Worm (Caenorhabditis elegans): ENCODE data around the gene oac-59.
A peak's percentile ranks its signal among the peaks of the same experiment; 100 is the strongest.

Gene oac-59

DNA sequence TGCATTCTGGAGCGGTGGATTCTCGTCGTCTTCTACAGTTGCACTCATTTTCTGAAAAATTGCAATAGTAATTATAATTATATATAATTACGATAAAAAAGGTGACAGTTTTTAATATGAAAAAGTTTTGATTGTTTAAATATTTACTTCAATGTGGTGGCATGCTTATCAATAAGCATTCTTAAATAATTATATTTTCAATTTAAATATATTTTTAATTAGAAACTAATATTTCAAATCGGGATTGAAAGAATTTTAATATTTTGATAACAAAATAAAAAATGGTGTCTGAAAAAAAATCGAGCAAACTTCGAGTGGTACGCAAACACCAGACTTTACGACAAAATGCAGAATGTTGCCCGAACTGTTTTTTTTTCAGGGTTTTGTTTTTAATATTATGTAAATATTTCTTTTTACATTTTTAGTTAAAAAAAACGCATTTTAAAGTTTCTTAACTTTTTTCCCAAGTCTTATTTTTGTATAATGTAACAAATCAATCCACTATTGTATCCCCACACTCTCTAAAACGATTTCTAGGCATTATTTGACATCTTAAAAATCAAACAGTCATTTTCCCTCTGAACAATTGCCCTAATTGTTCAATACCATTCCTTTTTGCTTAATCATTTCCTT, 18.8 kb downstream of the oac-59 start, which contains the start of the genes C42C1.12 and C42C1.19:
C42C1.12 (minus strand) TSS at position 51 of the 633 bp plus-strand sequence.
C42C1.19 (plus strand) TSS at position 583 of the 633 bp plus-strand sequence.
- TF ChIP-seq med-1 (GFP tag; optimal IDR thresholded peaks at IDR 0.05; ENCODE audit: insufficient read depth) (no peak), ztf-29 (GFP tag; IDR thresholded peaks at IDR 0.05) (no peak), ref-1 (GFP tag; conservative IDR thresholded peaks at IDR 0.05) (no peak), tab-1 (GFP tag; IDR thresholded peaks at IDR 0.05) (no peak), flt-1 (GFP tag; IDR thresholded peaks at IDR 0.05) (no peak), T22C8.4 (GFP tag; IDR thresholded peaks at IDR 0.05) (no peak), ztf-23 (GFP tag; IDR thresholded peaks at IDR 0.05) (no peak), klf-2 (GFP tag; conservative IDR thresholded peaks at IDR 0.05) (no peak), cog-1 (tag; optimal IDR thresholded peaks at IDR 0.05) (no peak)

- no peak for TF ChIP-seq med-1 (GFP tag; optimal IDR thresholded peaks at IDR 0.05; ENCODE audit: insufficient read depth)
- TF ChIP-seq T22C8.4 (GFP tag; IDR thresholded peaks at IDR 0.05): no peak
- TF ChIP-seq flt-1 (GFP tag; IDR thresholded peaks at IDR 0.05): no peak
- TF ChIP-seq cog-1 (tag; optimal IDR thresholded peaks at IDR 0.05): no peak
- no peak for TF ChIP-seq tab-1 (GFP tag; IDR thresholded peaks at IDR 0.05)
- no peak for TF ChIP-seq ref-1 (GFP tag; conservative IDR thresholded peaks at IDR 0.05)
- no peak for TF ChIP-seq ztf-29 (GFP tag; IDR thresholded peaks at IDR 0.05)
- TF ChIP-seq klf-2 (GFP tag; conservative IDR thresholded peaks at IDR 0.05): no peak
- TF ChIP-seq ztf-23 (GFP tag; IDR thresholded peaks at IDR 0.05): no peak
These were observed 21.7 kb downstream of the oac-59 start, which contains the start of gene ltah-1.1 for ce11 chrIV:12279340-12279739. Gene ltah-1.1, plus strand, starts transcription at chrIV:12279622.

- TF ChIP-seq T22C8.4 (GFP tag; IDR thresholded peaks at IDR 0.05) (no peak), ztf-29 (GFP tag; IDR thresholded peaks at IDR 0.05) (no peak)
These were observed 22.6 kb downstream of the oac-59 start, which contains the start of the genes tag-335 and vkmt-1 for ce11 chrIV:12278507-12278906. Gene tag-335, minus strand, starts transcription at chrIV:12278594. Gene vkmt-1, plus strand, starts transcription at chrIV:12278725.

- TF ChIP-seq flt-1 (GFP tag; IDR thresholded peaks at IDR 0.05) (no peak), ref-1 (GFP tag; conservative IDR thresholded peaks at IDR 0.05) (no peak), med-1 (GFP tag; optimal IDR thresholded peaks at IDR 0.05; ENCODE audit: insufficient read depth) (no peak), tab-1 (GFP tag; IDR thresholded peaks at IDR 0.05) (no peak), ztf-23 (GFP tag; IDR thresholded peaks at IDR 0.05) (no peak), ztf-29 (GFP tag; IDR thresholded peaks at IDR 0.05) (no peak), T22C8.4 (GFP tag; IDR thresholded peaks at IDR 0.05) (no peak), cog-1 (tag; optimal IDR thresholded peaks at IDR 0.05) (no peak)
These were observed 25.2 kb downstream of the oac-59 start, which contains the start of gene vps-8 for ce11 chrIV:12275892-12276291. Gene vps-8, minus strand, starts transcription at chrIV:12275992.

DNA sequence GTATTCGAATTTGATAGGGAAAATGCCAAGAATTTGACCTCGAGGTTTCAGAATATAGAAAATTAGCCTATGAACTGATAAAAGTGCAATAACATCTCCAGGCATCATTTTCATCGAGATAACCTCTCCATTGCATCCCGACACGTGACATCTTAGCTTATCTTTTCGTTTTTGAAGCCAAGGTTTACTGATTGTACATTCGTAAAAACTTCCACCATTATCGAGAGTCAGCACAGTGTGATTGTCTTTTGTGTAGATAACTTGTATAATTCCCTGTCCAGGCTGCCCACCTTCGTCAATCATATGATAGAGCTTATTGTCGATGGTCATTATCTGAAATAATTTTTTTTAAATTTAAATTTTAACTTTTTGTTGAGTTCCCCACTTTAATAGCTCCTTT, 26.7 kb downstream of the oac-59 start:
- TF ChIP-seq ztf-23 (GFP tag; IDR thresholded peaks at IDR 0.05) (no peak), cog-1 (tag; optimal IDR thresholded peaks at IDR 0.05) (no peak), ref-1 (GFP tag; conservative IDR thresholded peaks at IDR 0.05) (no peak), ztf-29 (GFP tag; IDR thresholded peaks at IDR 0.05) (no peak), T22C8.4 (GFP tag; IDR thresholded peaks at IDR 0.05) (no peak), klf-2 (GFP tag; conservative IDR thresholded peaks at IDR 0.05) (no peak), flt-1 (GFP tag; IDR thresholded peaks at IDR 0.05) (no peak), tab-1 (GFP tag; IDR thresholded peaks at IDR 0.05) (no peak), med-1 (GFP tag; optimal IDR thresholded peaks at IDR 0.05; ENCODE audit: insufficient read depth) (no peak)

ce11 chrIV:12270392-12270791, 30.7 kb downstream of the oac-59 start, which contains the start of gene C42C1.3:
Gene C42C1.3, minus strand, starts transcription at chrIV:12270492.
- TF ChIP-seq ref-1 (GFP tag; conservative IDR thresholded peaks at IDR 0.05) (no peak), klf-2 (GFP tag; conservative IDR thresholded peaks at IDR 0.05) (no peak), med-1 (GFP tag; optimal IDR thresholded peaks at IDR 0.05; ENCODE audit: insufficient read depth) (no peak), flt-1 (GFP tag; IDR thresholded peaks at IDR 0.05) (no peak), cog-1 (tag; optimal IDR thresholded peaks at IDR 0.05) (no peak), T22C8.4 (GFP tag; IDR thresholded peaks at IDR 0.05) (no peak), tab-1 (GFP tag; IDR thresholded peaks at IDR 0.05) (no peak), ztf-29 (GFP tag; IDR thresholded peaks at IDR 0.05) (no peak), ztf-23 (GFP tag; IDR thresholded peaks at IDR 0.05) (no peak)

DNA sequence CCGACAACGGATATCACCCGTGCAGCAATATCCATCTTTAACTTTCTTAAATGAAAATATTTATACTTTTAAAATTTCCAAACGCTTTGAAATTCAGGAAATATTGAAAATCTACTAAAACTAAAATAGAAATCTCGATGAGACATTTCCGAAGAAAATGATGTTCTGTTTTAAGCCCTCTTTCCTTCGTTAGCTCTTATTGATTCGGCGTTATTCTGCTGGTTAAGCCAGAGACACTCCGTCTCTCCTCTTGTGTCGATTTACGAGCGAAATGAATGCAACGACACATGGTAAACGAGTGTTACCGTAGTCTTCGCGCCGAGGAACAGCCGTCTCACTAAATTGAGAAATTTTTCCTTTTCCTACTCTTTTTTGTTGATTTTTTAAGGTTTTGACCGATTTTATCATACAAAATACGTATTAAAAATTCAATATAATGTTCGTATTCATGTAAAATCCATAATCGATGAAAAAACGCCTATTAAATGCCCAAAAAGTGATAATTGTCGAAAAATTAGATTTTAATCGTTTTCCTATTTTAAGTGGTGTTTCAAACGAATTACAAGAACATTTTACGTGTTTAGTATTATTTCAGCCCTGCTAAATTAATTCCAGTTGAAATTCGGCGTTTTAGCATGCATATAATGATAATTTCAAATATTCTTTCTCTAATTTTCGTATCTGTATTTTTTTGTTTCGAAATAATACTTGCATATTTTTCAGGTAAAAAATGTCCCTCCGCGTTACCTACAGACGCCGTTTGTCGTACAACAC, 32.6 kb downstream of the oac-59 start, which contains the start of the genes ppm-1.H and rpl-34:
ppm-1.H (minus strand) TSS at position 51 of the 774 bp plus-strand sequence.
rpl-34 (plus strand) TSS at position 724 of the 774 bp plus-strand sequence.
- TF ChIP-seq cog-1 (tag; optimal IDR thresholded peaks at IDR 0.05) (peak; percentile 37), ref-1 (GFP tag; conservative IDR thresholded peaks at IDR 0.05) (no peak), med-1 (GFP tag; optimal IDR thresholded peaks at IDR 0.05; ENCODE audit: insufficient read depth) (no peak), flt-1 (GFP tag; IDR thresholded peaks at IDR 0.05) (no peak; the same call in none of the 2 replicates), T22C8.4 (GFP tag; IDR thresholded peaks at IDR 0.05) (0 out of 2 replicates have a peak, but pooled peaks have one; percentile 20), ztf-23 (GFP tag; IDR thresholded peaks at IDR 0.05) (peak; percentile 61; the same call in 1 of the 2 replicates), ztf-29 (GFP tag; IDR thresholded peaks at IDR 0.05) (peak; percentile 53; the same call in 1 of the 2 replicates)

DNA sequence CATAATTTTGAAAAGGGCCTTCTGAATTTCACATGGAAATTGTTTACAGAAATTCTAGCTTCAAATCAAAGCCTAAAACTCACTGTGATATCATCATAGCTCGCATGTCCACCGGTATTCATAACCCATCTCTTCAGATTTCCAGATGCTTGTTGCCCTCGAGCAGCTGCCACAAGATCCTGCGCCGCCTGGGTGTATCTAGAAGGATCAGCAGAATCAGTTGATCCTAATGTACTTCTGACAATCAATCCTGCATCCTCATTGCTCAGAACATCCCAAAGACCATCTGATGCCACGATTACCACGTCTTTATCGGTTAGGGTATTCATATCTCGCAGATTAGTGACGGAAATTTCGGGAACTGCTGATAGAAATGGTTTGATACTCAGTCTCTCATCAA, 35.2 kb downstream of the oac-59 start:
- TF ChIP-seq tab-1 (GFP tag; IDR thresholded peaks at IDR 0.05): no peak
- no peak for TF ChIP-seq med-1 (GFP tag; optimal IDR thresholded peaks at IDR 0.05; ENCODE audit: insufficient read depth)
- TF ChIP-seq cog-1 (tag; optimal IDR thresholded peaks at IDR 0.05): no peak
- no peak for TF ChIP-seq T22C8.4 (GFP tag; IDR thresholded peaks at IDR 0.05)
- no peak for TF ChIP-seq ref-1 (GFP tag; conservative IDR thresholded peaks at IDR 0.05)
- TF ChIP-seq klf-2 (GFP tag; conservative IDR thresholded peaks at IDR 0.05): no peak
- no peak for TF ChIP-seq ztf-29 (GFP tag; IDR thresholded peaks at IDR 0.05)
- no peak for TF ChIP-seq flt-1 (GFP tag; IDR thresholded peaks at IDR 0.05)
- no peak for TF ChIP-seq ztf-23 (GFP tag; IDR thresholded peaks at IDR 0.05)

ce11 chrIV:12261353-12261752, 39.7 kb downstream of the oac-59 start, which contains the start of gene sre-14:
Gene sre-14, minus strand, starts transcription at chrIV:12261453.
- TF ChIP-seq cog-1 (tag; optimal IDR thresholded peaks at IDR 0.05) (no peak), ztf-29 (GFP tag; IDR thresholded peaks at IDR 0.05) (no peak), ref-1 (GFP tag; conservative IDR thresholded peaks at IDR 0.05) (no peak), klf-2 (GFP tag; conservative IDR thresholded peaks at IDR 0.05) (no peak), med-1 (GFP tag; optimal IDR thresholded peaks at IDR 0.05; ENCODE audit: insufficient read depth) (no peak), ztf-23 (GFP tag; IDR thresholded peaks at IDR 0.05) (no peak), T22C8.4 (GFP tag; IDR thresholded peaks at IDR 0.05) (no peak), flt-1 (GFP tag; IDR thresholded peaks at IDR 0.05) (no peak), tab-1 (GFP tag; IDR thresholded peaks at IDR 0.05) (no peak)
